Fruit fly (Drosophila melanogaster) whole organism, pupa: ENCODE results near the gene Eaat2.

Experiments
- CG10348 ChIP-seq: fragments of 200-800 bp; sonication (Bioruptor generic); IDR thresholded peaks from 2 replicates; pipeline ENCODE4 v1.3.6; 2022; ENCODE audit warnings: missing biosample characterization, missing genetic modification characterization
- CG12605 ChIP-seq: fragments of 200-800 bp; sonication (Bioruptor generic); IDR thresholded peaks from 2 replicates; pipeline ENCODE4 v1.3.6; 2022; ENCODE audit warnings: missing biosample characterization, missing genetic modification characterization
- CG13204 ChIP-seq: fragments of 200-800 bp; sonication (Bioruptor generic); optimal IDR thresholded peaks from 2 replicates; lab custom pipeline; 2018; ENCODE audit warnings: missing biosample characterization, mild to moderate bottlenecking, missing genetic modification characterization, moderate library complexity
- CG14655 ChIP-seq: fragments of 200-800 bp; sonication (Bioruptor generic); optimal IDR thresholded peaks from 3 replicates; lab custom pipeline; 2017; ENCODE audit warnings: mild to moderate bottlenecking, missing biosample characterization, missing genetic modification reagents, missing genetic modification characterization
- CG15710 ChIP-seq: fragments of 200-800 bp; sonication (Bioruptor generic); optimal IDR thresholded peaks from 2 replicates; lab custom pipeline; 2018; ENCODE audit warnings: missing biosample characterization, mild to moderate bottlenecking, missing genetic modification characterization, moderate library complexity
- CG17806 ChIP-seq: fragments of 200-800 bp; sonication (Bioruptor generic); optimal IDR thresholded peaks from 2 replicates; lab custom pipeline; 2018; ENCODE audit warnings: missing biosample characterization, mild to moderate bottlenecking, missing genetic modification characterization, moderate library complexity
- CG32121 ChIP-seq: fragments of 200-800 bp; sonication (Bioruptor generic); IDR thresholded peaks from 2 replicates; pipeline ENCODE4 v1.3.6; 2022; ENCODE audit warnings: missing biosample characterization, missing genetic modification characterization
- CG34367 ChIP-seq: fragments of 200-800 bp; sonication (Bioruptor generic); optimal IDR thresholded peaks from 2 replicates; lab custom pipeline; 2018; ENCODE audit warnings: missing biosample characterization, mild to moderate bottlenecking, missing genetic modification characterization
- CG4496 ChIP-seq: fragments of 200-800 bp; sonication (Bioruptor generic); IDR thresholded peaks from 3 replicates; pipeline ENCODE4 v1.3.6; 2022; ENCODE audit warnings: missing biosample characterization, missing genetic modification characterization
- CG8159 ChIP-seq: fragments of 200-800 bp; sonication (Bioruptor generic); optimal IDR thresholded peaks from 3 replicates; lab custom pipeline; 2018; ENCODE audit warnings: missing biosample characterization, mild to moderate bottlenecking, missing genetic modification characterization, moderate library complexity
- CG8301 ChIP-seq: fragments of 200-800 bp; sonication (Bioruptor generic); optimal IDR thresholded peaks from 2 replicates; lab custom pipeline; 2018; ENCODE audit warnings: missing biosample characterization, mild to moderate bottlenecking, missing genetic modification characterization
- CG9948 ChIP-seq: fragments of 200-800 bp; sonication (Bioruptor generic); optimal IDR thresholded peaks from 2 replicates; lab custom pipeline; 2018; ENCODE audit warnings: missing biosample characterization, mild to moderate bottlenecking, missing genetic modification characterization, moderate library complexity
- D1 ChIP-seq: fragments of 200-800 bp; sonication (Bioruptor generic); optimal IDR thresholded peaks from 2 replicates; lab custom pipeline; 2018; ENCODE audit warnings: missing biosample characterization, mild to moderate bottlenecking, missing genetic modification characterization, moderate library complexity
- EcR ChIP-seq: fragments of 200-800 bp; sonication (Bioruptor generic); optimal IDR thresholded peaks from 3 replicates; lab custom pipeline; 2019; ENCODE audit warnings: missing biosample characterization, missing genetic modification characterization, mild to moderate bottlenecking, moderate library complexity, missing genetic modification reagents
- Ets98B ChIP-seq: fragments of 200-800 bp; sonication (Bioruptor generic); IDR thresholded peaks from 2 replicates; pipeline ENCODE4 v1.3.6; 2022; ENCODE audit warnings: missing biosample characterization, missing genetic modification characterization
- Pif1A ChIP-seq: fragments of 200-800 bp; sonication (Bioruptor generic); optimal IDR thresholded peaks from 3 replicates; lab custom pipeline; 2016; ENCODE audit warnings: missing biosample characterization, missing genetic modification characterization
- Pif1B ChIP-seq: fragments of 200-800 bp; sonication (Bioruptor generic); optimal IDR thresholded peaks from 3 replicates; lab custom pipeline; 2016; ENCODE audit warnings: missing biosample characterization, missing genetic modification characterization
- Snoo ChIP-seq: fragments of 200-800 bp; sonication (Bioruptor generic); optimal IDR thresholded peaks from 3 replicates; lab custom pipeline; 2017; ENCODE audit warnings: missing biosample characterization, mild to moderate bottlenecking, missing genetic modification characterization, inconsistent platforms
- fd96Ca ChIP-seq: fragments of 200-800 bp; sonication (Bioruptor generic); IDR thresholded peaks from 3 replicates; pipeline ENCODE4 v1.3.6; 2022; ENCODE audit warnings: missing biosample characterization, missing genetic modification characterization
- gl ChIP-seq: fragments of 200-800 bp; sonication (Bioruptor generic); optimal IDR thresholded peaks from 2 replicates; lab custom pipeline; 2018; ENCODE audit warnings: missing biosample characterization, mild to moderate bottlenecking, missing genetic modification characterization
- rn ChIP-seq: fragments of 200-800 bp; sonication (Bioruptor generic); IDR thresholded peaks from 2 replicates; pipeline ENCODE4 v1.3.6; 2022; ENCODE audit warnings: missing biosample characterization, missing genetic modification characterization

Eaat2 gene

dm6 chr2L:716547-716946 lies 27.6 kb downstream of the Eaat2 start:
- TF ChIP-seq Pif1B (GFP tag; lab: Kevin White, UChicago) (no peak), gl (tag; lab: Kevin White, UChicago) (no peak), Pif1A (GFP tag; lab: Kevin White, UChicago) (peak; percentile 36), CG32121 (GFP tag; lab: Robert Waterston, UW) (peak; percentile 61), CG17806 (no peak), rn (GFP tag; lab: Robert Waterston, UW) (no peak), CG15710 (tag; lab: Kevin White, UChicago) (no peak), D1 (tag; lab: Kevin White, UChicago) (no peak), CG13204 (no peak), CG34367 (tag; lab: Kevin White, UChicago) (no peak), CG10348 (GFP tag; lab: Robert Waterston, UW) (no peak), CG9948 (tag; lab: Kevin White, UChicago) (no peak), EcR (no peak), CG8301 (tag; lab: Kevin White, UChicago) (peak; percentile 56), CG8159 (no peak), CG12605 (no peak), Snoo (tag; lab: Kevin White, UChicago) (no peak), CG14655 (GFP tag; lab: Kevin White, UChicago) (peak; percentile 50), fd96Ca (GFP tag; lab: Robert Waterston, UW) (peak; percentile 65; the same call in 2 of the 3 replicates), CG4496 (GFP tag; lab: Robert Waterston, UW) (peak; percentile 67; the same call in 2 of the 3 replicates), Ets98B (GFP tag; lab: Robert Waterston, UW) (peak; percentile 56)

DNA sequence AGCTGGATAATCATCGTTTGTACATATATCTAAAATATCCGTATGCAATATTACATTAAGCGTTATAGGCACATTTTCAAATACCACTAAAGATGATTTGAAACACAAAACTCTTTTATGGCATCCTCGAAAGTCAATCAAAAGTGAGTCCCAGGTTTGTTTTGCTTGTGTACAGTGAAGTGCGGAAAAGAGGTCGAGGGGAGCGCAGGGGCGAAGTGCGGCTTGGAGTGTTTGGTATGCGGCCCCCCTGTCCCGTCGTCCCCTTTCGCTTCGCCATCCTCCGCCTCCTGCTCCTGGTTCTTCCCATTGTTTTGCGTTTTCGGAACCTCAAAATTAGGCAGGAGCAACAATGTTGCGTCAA lies 28.7 kb downstream of the Eaat2 start:
- peak; percentile 99 for TF ChIP-seq Pif1A (GFP tag; lab: Kevin White, UChicago)
- TF ChIP-seq rn (GFP tag; lab: Robert Waterston, UW), result peak; percentile 96
- TF ChIP-seq CG12605, result peak; percentile 94
- TF ChIP-seq CG9948 (tag; lab: Kevin White, UChicago), result peak; percentile 98
- peak; percentile 97 for TF ChIP-seq CG8159
- peak; percentile 98 for TF ChIP-seq Snoo (tag; lab: Kevin White, UChicago)
- peak; percentile 98 for TF ChIP-seq CG4496 (GFP tag; lab: Robert Waterston, UW)
- TF ChIP-seq CG17806, result peak; percentile 98
- TF ChIP-seq EcR, result peak; percentile 68
- peak; percentile 97 for TF ChIP-seq Ets98B (GFP tag; lab: Robert Waterston, UW)
- TF ChIP-seq fd96Ca (GFP tag; lab: Robert Waterston, UW), result peak; percentile 98
- TF ChIP-seq gl (tag; lab: Kevin White, UChicago), result peak; percentile 95
- peak; percentile 98 for TF ChIP-seq CG34367 (tag; lab: Kevin White, UChicago)
- peak; percentile 89 for TF ChIP-seq CG13204
- TF ChIP-seq CG14655 (GFP tag; lab: Kevin White, UChicago), result peak; percentile 98
- TF ChIP-seq CG8301 (tag; lab: Kevin White, UChicago), result peak; percentile 99
- TF ChIP-seq CG32121 (GFP tag; lab: Robert Waterston, UW), result peak; percentile 96
- TF ChIP-seq CG10348 (GFP tag; lab: Robert Waterston, UW), result peak; percentile 88
- TF ChIP-seq Pif1B (GFP tag; lab: Kevin White, UChicago), result peak; percentile 98
- peak; percentile 95 for TF ChIP-seq CG15710 (tag; lab: Kevin White, UChicago)
- TF ChIP-seq D1 (tag; lab: Kevin White, UChicago), result peak; percentile 96

- TF ChIP-seq Pif1A (GFP tag; lab: Kevin White, UChicago), result no peak
- no peak for TF ChIP-seq Snoo (tag; lab: Kevin White, UChicago)
- TF ChIP-seq CG14655 (GFP tag; lab: Kevin White, UChicago), result no peak
- 0 out of 3 replicates have a peak, but pooled peaks have one; percentile 20 for TF ChIP-seq CG4496 (GFP tag; lab: Robert Waterston, UW)
- TF ChIP-seq CG34367 (tag; lab: Kevin White, UChicago), result no peak
- TF ChIP-seq, all 21 proteins: peak for 1
Observed at dm6 chr2L:714747-715488, 29.3 kb downstream of the Eaat2 start, which contains the start of gene ds. TSS of gene ds (minus strand) at chr2L:714983.

DNA sequence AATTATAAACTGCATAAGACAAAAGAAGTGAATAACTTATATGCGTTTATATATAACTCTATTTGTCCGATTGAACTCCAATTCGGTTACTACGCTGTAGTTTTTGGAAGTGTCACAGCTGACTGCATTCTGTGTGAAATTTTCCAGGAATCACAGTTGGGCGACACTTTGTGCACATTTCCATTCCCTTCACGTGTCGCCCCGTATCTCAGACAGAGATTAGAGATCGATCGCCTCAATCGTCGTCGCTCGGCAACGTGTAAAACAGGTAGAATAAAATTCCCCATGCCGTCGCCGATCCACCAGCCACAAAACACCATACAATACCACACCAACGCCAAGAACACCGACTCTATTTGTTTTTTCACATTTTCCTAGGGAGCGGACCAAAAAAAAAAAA lies 31.0 kb downstream of the Eaat2 start:
- no peak for TF ChIP-seq CG34367 (tag; lab: Kevin White, UChicago)
- no peak for TF ChIP-seq CG14655 (GFP tag; lab: Kevin White, UChicago)
- no peak for TF ChIP-seq D1 (tag; lab: Kevin White, UChicago)
- no peak for TF ChIP-seq CG15710 (tag; lab: Kevin White, UChicago)
- no peak for TF ChIP-seq CG10348 (GFP tag; lab: Robert Waterston, UW)

- no peak for TF ChIP-seq CG12605
- TF ChIP-seq Ets98B (GFP tag; lab: Robert Waterston, UW), result peak; percentile 37
- no peak for TF ChIP-seq Pif1B (GFP tag; lab: Kevin White, UChicago)
- TF ChIP-seq EcR, result no peak
- TF ChIP-seq rn (GFP tag; lab: Robert Waterston, UW), result no peak
- TF ChIP-seq CG34367 (tag; lab: Kevin White, UChicago), result no peak
- no peak for TF ChIP-seq CG15710 (tag; lab: Kevin White, UChicago)
- no peak for TF ChIP-seq CG10348 (GFP tag; lab: Robert Waterston, UW)
- TF ChIP-seq fd96Ca (GFP tag; lab: Robert Waterston, UW), result peak; percentile 54; the same call in 1 of the 3 replicates
- peak; percentile 41 for TF ChIP-seq CG14655 (GFP tag; lab: Kevin White, UChicago)
- TF ChIP-seq CG4496 (GFP tag; lab: Robert Waterston, UW), result peak; percentile 46; the same call in 1 of the 3 replicates
- TF ChIP-seq CG8301 (tag; lab: Kevin White, UChicago), result peak; percentile 41
- TF ChIP-seq CG32121 (GFP tag; lab: Robert Waterston, UW), result no peak
Observed at dm6 chr2L:712281-712680, 31.9 kb downstream of the Eaat2 start.
